Fruit fly (Drosophila melanogaster): ENCODE measurements around the gene Imp.

Gene Imp

DNA sequence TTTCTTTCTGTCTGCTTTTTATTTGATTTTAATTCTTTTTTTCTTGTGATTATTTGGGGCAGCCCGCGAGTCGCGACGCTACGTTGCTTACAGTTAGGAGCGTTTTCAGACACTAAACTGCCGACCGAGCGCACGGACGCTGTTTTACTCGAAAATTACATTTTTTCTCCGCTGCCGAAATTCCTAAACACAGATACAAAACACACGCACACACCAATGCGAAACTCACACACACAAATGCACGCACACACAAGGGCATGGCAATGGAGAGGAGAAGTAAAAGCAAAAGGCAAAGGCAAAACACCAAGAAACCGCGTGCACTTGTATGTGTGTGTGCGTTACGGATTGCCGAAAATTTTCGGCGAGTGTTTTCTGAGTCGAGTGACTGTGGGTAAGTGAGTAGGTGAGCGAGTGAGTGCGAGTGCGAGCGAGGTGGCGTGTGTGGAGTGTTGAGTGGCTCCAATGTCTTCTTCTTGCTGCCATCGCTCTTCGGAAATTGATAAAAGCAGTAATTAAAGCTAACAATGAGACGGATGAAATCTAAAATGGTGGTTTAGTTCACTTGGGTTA, 8.5 kb downstream of the Imp start (continued):
- no peak for TF ChIP-seq Blimp-1 (GFP tag; optimal IDR thresholded peaks at IDR 0.05)
- TF ChIP-seq so (GFP tag; IDR thresholded peaks at IDR 0.05), result peak; percentile 17; the same call in 1 of the 3 replicates
- no peak for TF ChIP-seq CG14014 (GFP tag; IDR thresholded peaks at IDR 0.05)
- no peak for TF ChIP-seq Sry-β (GFP tag; optimal IDR thresholded peaks at IDR 0.05)
- TF ChIP-seq Nf-YB (GFP tag; optimal IDR thresholded peaks at IDR 0.05), result peak; percentile 35
- no peak for TF ChIP-seq slou (GFP tag; optimal IDR thresholded peaks at IDR 0.05)
- no peak for TF ChIP-seq pb (GFP tag; optimal IDR thresholded peaks at IDR 0.05)
- TF ChIP-seq CG9817 (tag; optimal IDR thresholded peaks at IDR 0.05), result no peak
- TF ChIP-seq eyg (GFP tag; optimal IDR thresholded peaks at IDR 0.05), result no peak
- TF ChIP-seq tx (GFP tag; optimal IDR thresholded peaks at IDR 0.05), result no peak
- no peak for TF ChIP-seq pita (GFP tag; optimal IDR thresholded peaks at IDR 0.05)
- no peak for TF ChIP-seq hth (optimal IDR thresholded peaks at IDR 0.05)
- no peak for TF ChIP-seq CG2202 (tag; optimal IDR thresholded peaks at IDR 0.05)
- TF ChIP-seq CG11398 (GFP tag; optimal IDR thresholded peaks at IDR 0.05), result no peak
- TF ChIP-seq CG4854 (GFP tag; optimal IDR thresholded peaks at IDR 0.05), result no peak
- TF ChIP-seq dm (GFP tag; optimal IDR thresholded peaks at IDR 0.05), result no peak
- TF ChIP-seq br (optimal IDR thresholded peaks at IDR 0.05), result no peak
- TF ChIP-seq ap (GFP tag; IDR thresholded peaks at IDR 0.05), result no peak
- TF ChIP-seq tap (tag; optimal IDR thresholded peaks at IDR 0.05), result no peak
- no peak for TF ChIP-seq insv (GFP tag; optimal IDR thresholded peaks at IDR 0.05)
- no peak for TF ChIP-seq CG31224 (GFP tag; IDR thresholded peaks at IDR 0.05)
- TF ChIP-seq CG12071 (GFP tag; optimal IDR thresholded peaks at IDR 0.05), result no peak
- TF ChIP-seq CG17568 (GFP tag; optimal IDR thresholded peaks at IDR 0.05), result no peak
- no peak for TF ChIP-seq pfk (GFP tag; optimal IDR thresholded peaks at IDR 0.05)
- no peak for TF ChIP-seq run (tag; optimal IDR thresholded peaks at IDR 0.05)
- TF ChIP-seq Ada2b (GFP tag; IDR thresholded peaks at IDR 0.05), result no peak
- TF ChIP-seq Meics (GFP tag; optimal IDR thresholded peaks at IDR 0.05), result no peak
- no peak for TF ChIP-seq danr (GFP tag; IDR thresholded peaks at IDR 0.05)
- no peak for TF ChIP-seq CG17361 (GFP tag; IDR thresholded peaks at IDR 0.05)
- no peak for TF ChIP-seq Mes4 (GFP tag; optimal IDR thresholded peaks at IDR 0.05)
- TF ChIP-seq mirr (GFP tag; optimal IDR thresholded peaks at IDR 0.05), result peak; percentile 67
- no peak for TF ChIP-seq Sox102F (GFP tag; optimal IDR thresholded peaks at IDR 0.05)
- no peak for TF ChIP-seq Lhr (GFP tag; optimal IDR thresholded peaks at IDR 0.05)
- no peak for TF ChIP-seq Mrtf (GFP tag; IDR thresholded peaks at IDR 0.05)
- no peak for TF ChIP-seq Dref (GFP tag; IDR thresholded peaks at IDR 0.05)
- no peak for TF ChIP-seq NC2α (GFP tag; optimal IDR thresholded peaks at IDR 0.05)
- no peak for TF ChIP-seq CG4404 (GFP tag; IDR thresholded peaks at IDR 0.05)
- TF ChIP-seq ato (GFP tag; IDR thresholded peaks at IDR 0.05; ENCODE audit: partially characterized antibody), result peak; percentile 32; the same call in 1 of the 2 replicates
- TF ChIP-seq Dip3 (GFP tag; optimal IDR thresholded peaks at IDR 0.05), result no peak
- TF ChIP-seq CG1602 (GFP tag; optimal IDR thresholded peaks at IDR 0.05), result no peak
- TF ChIP-seq amos (GFP tag; IDR thresholded peaks at IDR 0.05; ENCODE audit: partially characterized antibody), result peak; percentile 52; the same call in 1 of the 2 replicates
- TF ChIP-seq gt (GFP tag; IDR thresholded peaks at IDR 0.05), result no peak
- TF ChIP-seq CG8359 (GFP tag; optimal IDR thresholded peaks at IDR 0.05; ENCODE audit: borderline replicate concordance), result no peak
- TF ChIP-seq cwo (GFP tag; optimal IDR thresholded peaks at IDR 0.05), result no peak
- TF ChIP-seq CG11723 (GFP tag; optimal IDR thresholded peaks at IDR 0.05), result no peak
- no peak for TF ChIP-seq PHDP (tag; optimal IDR thresholded peaks at IDR 0.05)
- no peak for TF ChIP-seq Oli (tag; optimal IDR thresholded peaks at IDR 0.05)
- TF ChIP-seq corto (GFP tag; optimal IDR thresholded peaks at IDR 0.05), result no peak
- peak; percentile 98 for TF ChIP-seq sd (tag; optimal IDR thresholded peaks at IDR 0.05)
- no peak for TF ChIP-seq CG9932 (GFP tag; IDR thresholded peaks at IDR 0.05)
- no peak for TF ChIP-seq NC2β (GFP tag; optimal IDR thresholded peaks at IDR 0.05)
